Worm (Caenorhabditis elegans): ENCODE measurements around the gene pigb-1.

pigb-1 gene

ce11 chrII:4992977-4993376 is at the start of gene pigb-1:
Gene pigb-1, minus strand, starts transcription at chrII:4993077.
- 0 out of 2 replicates have a peak, but pooled peaks have one; percentile 19 for TF ChIP-seq ctbp-1 (GFP tag; IDR thresholded peaks at IDR 0.05)
- no peak for TF ChIP-seq nhr-10 (tag; optimal IDR thresholded peaks at IDR 0.05)

- TF ChIP-seq fkh-10 (GFP tag; optimal IDR thresholded peaks at IDR 0.05), result peak; percentile 9
- TF ChIP-seq jun-1 (tag; optimal IDR thresholded peaks at IDR 0.05), result no peak
- TF ChIP-seq unc-62 (GFP tag; optimal IDR thresholded peaks at IDR 0.05 in 1 of 2), result peak in 1 of 2 experiments; percentile 85
- no peak for TF ChIP-seq unc-62 (tag; optimal IDR thresholded peaks at IDR 0.05)
- TF ChIP-seq F49E8.2 (tag; optimal IDR thresholded peaks at IDR 0.05; ENCODE audit: borderline replicate concordance), result no peak
- TF ChIP-seq nhr-28 (tag; optimal IDR thresholded peaks at IDR 0.05), result no peak
- TF ChIP-seq nhr-6 (tag; optimal IDR thresholded peaks at IDR 0.05), result no peak
- no peak for TF ChIP-seq mep-1 (tag; optimal IDR thresholded peaks at IDR 0.05)
- no peak for TF ChIP-seq attf-4 (tag; optimal IDR thresholded peaks at IDR 0.05)
- peak in 1 of 2 experiments; percentile 38 for TF ChIP-seq lsy-2 (tag; optimal IDR thresholded peaks at IDR 0.05)
- no peak for TF ChIP-seq hif-1 (tag; optimal IDR thresholded peaks at IDR 0.05)
- no peak for TF ChIP-seq aha-1 (tag)
Observed at ce11 chrII:5042381-5042930, 49.6 kb upstream of the pigb-1 start.

- TF ChIP-seq lim-7 (GFP tag; IDR thresholded peaks at IDR 0.05), result no peak
- TF ChIP-seq lsy-2 (tag; optimal IDR thresholded peaks at IDR 0.05), result peak in 1 of 2 experiments; percentile 33
- peak; percentile 31; the same call in 1 of the 2 replicates for TF ChIP-seq lin-38 (GFP tag; IDR thresholded peaks at IDR 0.05)
Observed at ce11 chrII:5040631-5041156, 47.8 kb upstream of the pigb-1 start, which contains the start of gene F33G12.7. Gene F33G12.7, minus strand, starts transcription at chrII:5040681.

- TF ChIP-seq lin-38 (GFP tag; IDR thresholded peaks at IDR 0.05) (peak; percentile 33), lsy-2 (tag; optimal IDR thresholded peaks at IDR 0.05) (peak in 1 of 2 experiments; percentile 40), rbr-2 (tag; optimal IDR thresholded peaks at IDR 0.05) (no peak), dpl-1 (GFP tag; optimal IDR thresholded peaks at IDR 0.05) (peak; percentile 21), snpc-1.2 (GFP tag; IDR thresholded peaks at IDR 0.05) (0 out of 2 replicates have a peak, but pooled peaks have one; percentile 3)
Observed at ce11 chrII:5039912-5040311, 47.0 kb upstream of the pigb-1 start, which contains the start of gene golg-2. Gene golg-2, minus strand, starts transcription at chrII:5040091.

ce11 chrII:5036128-5036527 is 43.3 kb upstream of the pigb-1 start, which contains the start of gene lrr-1:
Gene lrr-1, minus strand, starts transcription at chrII:5036439.
- TF ChIP-seq arid-1 (GFP tag; conservative IDR thresholded peaks at IDR 0.05) (0 out of 2 replicates have a peak, but pooled peaks have one; percentile 29), unc-62 (GFP tag; optimal IDR thresholded peaks at IDR 0.05 in 1 of 2) (peak in 1 of 2 experiments; percentile 85), unc-62 (tag; optimal IDR thresholded peaks at IDR 0.05) (no peak), ceh-28 (tag; optimal IDR thresholded peaks at IDR 0.05) (no peak)

- TF ChIP-seq set-16 (GFP tag; IDR thresholded peaks at IDR 0.05) (no peak), lim-7 (GFP tag; IDR thresholded peaks at IDR 0.05) (no peak), duxl-1 (tag; optimal IDR thresholded peaks at IDR 0.05; ENCODE audit: poor library complexity) (no peak), egl-27 (tag; optimal IDR thresholded peaks at IDR 0.05) (no peak), daf-16 (GFP tag; optimal IDR thresholded peaks at IDR 0.05) (no peak), daf-16 (tag; optimal IDR thresholded peaks at IDR 0.05) (no peak), pha-4 (GFP tag; IDR thresholded peaks at IDR 0.05) (no peak), pha-4 (tag; optimal IDR thresholded peaks at IDR 0.05) (no peak)
Observed at ce11 chrII:5033935-5034334, 41.1 kb upstream of the pigb-1 start, which contains the start of gene F33G12.3. Gene F33G12.3, minus strand, starts transcription at chrII:5034035.

- TF ChIP-seq hlh-30 (tag; optimal IDR thresholded peaks at IDR 0.05; ENCODE audit: insufficient read depth) (peak; percentile 29), hmg-1.1 (GFP tag; IDR thresholded peaks at IDR 0.05) (peak; percentile 90), pha-4 (GFP tag; IDR thresholded peaks at IDR 0.05) (peak; percentile 93), pha-4 (tag; optimal IDR thresholded peaks at IDR 0.05) (no peak), lin-1 (GFP tag; IDR thresholded peaks at IDR 0.05) (peak; percentile 70; the same call in 1 of the 2 replicates), egl-27 (tag; optimal IDR thresholded peaks at IDR 0.05) (no peak), spr-3 (GFP tag; optimal IDR thresholded peaks at IDR 0.05) (peak; percentile 31), lir-3 (tag; optimal IDR thresholded peaks at IDR 0.05) (peak; percentile 15), php-3 (GFP tag; IDR thresholded peaks at IDR 0.05) (0 out of 2 replicates have a peak, but pooled peaks have one; percentile 44), lin-39 (tag; optimal IDR thresholded peaks at IDR 0.05) (no peak), F26F4.8 (GFP tag; conservative IDR thresholded peaks at IDR 0.05) (peak; percentile 72; the same call in 1 of the 2 replicates), snpc-1.2 (GFP tag; IDR thresholded peaks at IDR 0.05) (peak; percentile 87), tag-97 (GFP tag; IDR thresholded peaks at IDR 0.05) (no peak), daf-16 (GFP tag; optimal IDR thresholded peaks at IDR 0.05) (peak in 1 of 2 experiments; percentile 75), daf-16 (tag; optimal IDR thresholded peaks at IDR 0.05) (peak; percentile 70), nhr-28 (tag; optimal IDR thresholded peaks at IDR 0.05) (peak; percentile 34), snpc-4 (tag; optimal IDR thresholded peaks at IDR 0.05) (no peak)
Observed at ce11 chrII:5032669-5033068, 39.8 kb upstream of the pigb-1 start.
